Worm (Caenorhabditis elegans): ENCODE results near the gene lys-7.

- TF ChIP-seq egl-43 (GFP tag; IDR thresholded peaks at IDR 0.05) (no peak), attf-4 (tag; optimal IDR thresholded peaks at IDR 0.05) (no peak), ceh-62 (tag; optimal IDR thresholded peaks at IDR 0.05) (no peak), unc-39 (tag; optimal IDR thresholded peaks at IDR 0.05) (no peak), lin-39 (tag; optimal IDR thresholded peaks at IDR 0.05) (no peak), mxl-3 (GFP tag; optimal IDR thresholded peaks at IDR 0.05) (no peak), lir-3 (tag; optimal IDR thresholded peaks at IDR 0.05) (no peak), nhr-48 (tag; optimal IDR thresholded peaks at IDR 0.05) (no peak), daf-12 (tag; optimal IDR thresholded peaks at IDR 0.05) (no peak), saeg-2 (GFP tag; IDR thresholded peaks at IDR 0.05) (no peak), nhr-41 (GFP tag; IDR thresholded peaks at IDR 0.05) (no peak)
Observed at ce11 chrV:3452489-3452888, 29.9 kb downstream of the lys-7 start.
